Fruit fly (Drosophila melanogaster): ENCODE data around the gene AIF.
A peak's percentile ranks its signal among the peaks of the same experiment; 100 is the strongest.

Gene AIF

dm6 chr2L:2182735-2183340, 31.3 kb downstream of the AIF start (continued):
- TF ChIP-seq CG10979 (tag; optimal IDR thresholded peaks at IDR 0.05) (peak; percentile 88), CG10565 (GFP tag; optimal IDR thresholded peaks at IDR 0.05) (peak; percentile 8), wor (GFP tag; IDR thresholded peaks at IDR 0.05) (no peak), cas (GFP tag; IDR thresholded peaks at IDR 0.05) (no peak), ham (GFP tag; IDR thresholded peaks at IDR 0.05) (no peak), CG32767 (GFP tag; IDR thresholded peaks at IDR 0.05) (peak; percentile 57; the same call in 1 of the 2 replicates), onecut (GFP tag; IDR thresholded peaks at IDR 0.05) (peak; percentile 63), Oli (tag; optimal IDR thresholded peaks at IDR 0.05) (peak; percentile 62), CG8359 (GFP tag; optimal IDR thresholded peaks at IDR 0.05; ENCODE audit: borderline replicate concordance) (peak; percentile 74), CG4282 (GFP tag; optimal IDR thresholded peaks at IDR 0.05) (no peak), Mes4 (GFP tag; optimal IDR thresholded peaks at IDR 0.05) (peak; percentile 58), chn (GFP tag; optimal IDR thresholded peaks at IDR 0.05) (peak; percentile 86), CG7987 (GFP tag; optimal IDR thresholded peaks at IDR 0.05) (no peak), CG2678 (tag; optimal IDR thresholded peaks at IDR 0.05) (peak; percentile 40), CG13296 (GFP tag; optimal IDR thresholded peaks at IDR 0.05) (no peak), CG8089 (GFP tag; optimal IDR thresholded peaks at IDR 0.05) (peak; percentile 70), Asciz (GFP tag; optimal IDR thresholded peaks at IDR 0.05) (no peak), CG13424 (tag; optimal IDR thresholded peaks at IDR 0.05) (peak; percentile 45), nerfin-2 (GFP tag; IDR thresholded peaks at IDR 0.05; ENCODE audit: partially characterized antibody) (no peak), cg (GFP tag; optimal IDR thresholded peaks at IDR 0.05) (no peak), lbe (GFP tag; optimal IDR thresholded peaks at IDR 0.05) (no peak), CG30403 (GFP tag; optimal IDR thresholded peaks at IDR 0.05) (peak; percentile 21), tgo (GFP tag; IDR thresholded peaks at IDR 0.05) (peak; percentile 17; the same call in 1 of the 3 replicates), gt (GFP tag; IDR thresholded peaks at IDR 0.05) (peak; percentile 68; the same call in 1 of the 2 replicates), CG17568 (GFP tag; optimal IDR thresholded peaks at IDR 0.05) (peak; percentile 40), ap (GFP tag; IDR thresholded peaks at IDR 0.05) (no peak), dati (GFP tag; IDR thresholded peaks at IDR 0.05) (no peak), CG7372 (GFP tag; IDR thresholded peaks at IDR 0.05) (no peak), nmo (GFP tag; optimal IDR thresholded peaks at IDR 0.05) (peak; percentile 67), crp (GFP tag; optimal IDR thresholded peaks at IDR 0.05) (peak in 1 of 2 experiments; percentile 18), dmrt11E (tag; optimal IDR thresholded peaks at IDR 0.05) (peak; percentile 97), Ssrp (tag; optimal IDR thresholded peaks at IDR 0.05) (peak; percentile 61), Mad (GFP tag; optimal IDR thresholded peaks at IDR 0.05) (peak; percentile 22), CG11695 (GFP tag; IDR thresholded peaks at IDR 0.05) (peak; percentile 56; the same call in 2 of the 3 replicates), tx (GFP tag; optimal IDR thresholded peaks at IDR 0.05) (peak; percentile 37), bcd (GFP tag; optimal IDR thresholded peaks at IDR 0.05) (peak; percentile 34), CG7786 (GFP tag; optimal IDR thresholded peaks at IDR 0.05) (peak; percentile 73), en (GFP tag; optimal IDR thresholded peaks at IDR 0.05) (peak; percentile 9), pzg (GFP tag; optimal IDR thresholded peaks at IDR 0.05) (no peak), Taf1 (GFP tag; IDR thresholded peaks at IDR 0.05) (no peak), CG3838 (GFP tag; optimal IDR thresholded peaks at IDR 0.05) (no peak), Xbp1 (GFP tag; optimal IDR thresholded peaks at IDR 0.05) (peak; percentile 53), Chrac-16 (GFP tag; optimal IDR thresholded peaks at IDR 0.05) (peak; percentile 79), CG12659 (GFP tag; optimal IDR thresholded peaks at IDR 0.05) (no peak), dpn (GFP tag; optimal IDR thresholded peaks at IDR 0.05) (peak; percentile 23 to 52), Bdp1 (GFP tag; optimal IDR thresholded peaks at IDR 0.05) (peak; percentile 40), gcm (GFP tag; optimal IDR thresholded peaks at IDR 0.05) (peak; percentile 75), CG11398 (GFP tag; optimal IDR thresholded peaks at IDR 0.05) (peak; percentile 64), CG33557 (GFP tag; optimal IDR thresholded peaks at IDR 0.05) (peak; percentile 91), CG4730 (GFP tag; IDR thresholded peaks at IDR 0.05) (peak; percentile 44; the same call in 1 of the 2 replicates)
